Worm (Caenorhabditis elegans) whole organism, L1 larva: ENCODE data around the gene arl-3.
"Not testable (repeated sequence)": the region's sequence is repeated elsewhere in the genome, so short reads cannot be mapped to it uniquely, and the experiment has no call there.

Experiments used
- alr-1 ChIP-seq: fragments of 200-800 bp; sonication (Bioruptor generic); optimal IDR thresholded peaks from 2 replicates; lab custom pipeline; 2018; ENCODE audit warnings: borderline replicate concordance, mild to moderate bottlenecking, missing genetic modification characterization, missing compliant biosample characterization
- egl-27 ChIP-seq, 2 experiments: fragments of 150-350 bp in 1 of 2; sonication (generic microtip); optimal IDR thresholded peaks; 3 replicates each; lab custom pipeline; 2017 to 2018; ENCODE audit warnings: missing biosample characterization in 2 of 2, missing genetic modification characterization in 2 of 2, missing genetic modification reagents in 2 of 2
- elt-3 ChIP-seq, 6 experiments: fragments of 150-350 bp in 1 of 6; sonication (generic microtip); optimal IDR thresholded peaks; 2 replicates each; lab custom pipeline; 2017 to 2018; ENCODE audit warnings: missing biosample characterization in 6 of 6, missing genetic modification characterization in 6 of 6, inconsistent platforms in 1 of 6
- lin-39 ChIP-seq: fragments of 150-350 bp; optimal IDR thresholded peaks from 2 replicates; lab custom pipeline; 2014; ENCODE audit warnings: missing biosample characterization, missing genetic modification reagents, missing genetic modification characterization
- mdl-1 ChIP-seq, 2 experiments: fragments of 150-350 bp; optimal IDR thresholded peaks; 2 replicates each; lab custom pipeline; 2014 to 2017; ENCODE audit warnings: missing biosample characterization in 2 of 2, missing genetic modification characterization in 2 of 2, inconsistent platforms in 1 of 2
- nhr-76 ChIP-seq: sonication (generic microtip); optimal IDR thresholded peaks from 2 replicates; lab custom pipeline; 2017; ENCODE audit warnings: missing biosample characterization, missing genetic modification characterization
- nhr-77 ChIP-seq: fragments of 150-350 bp; optimal IDR thresholded peaks from 2 replicates; lab custom pipeline; 2014; ENCODE audit warnings: missing biosample characterization, missing genetic modification characterization
- snpc-4 ChIP-seq: fragments of 150-350 bp; optimal IDR thresholded peaks from 2 replicates; lab custom pipeline; 2014; ENCODE audit warnings: missing biosample characterization, missing genetic modification characterization
- sup-37 ChIP-seq: fragments of 200-800 bp; sonication (Bioruptor generic); optimal IDR thresholded peaks from 2 replicates; lab custom pipeline; 2018; ENCODE audit warnings: mild to moderate bottlenecking, missing genetic modification characterization, missing compliant biosample characterization
- unc-86 ChIP-seq: sonication (generic microtip); optimal IDR thresholded peaks from 2 replicates; lab custom pipeline; 2016; ENCODE audit warnings: missing genetic modification characterization, missing compliant biosample characterization
- unc-98 ChIP-seq: fragments of 200-800 bp; sonication (Bioruptor generic); IDR thresholded peaks from 2 replicates; pipeline ENCODE4 v1.3.6; 2022; ENCODE audit warnings: missing genetic modification characterization, missing compliant biosample characterization

ce11 chrII:14561549-14562115 lies 44.6 kb upstream of the arl-3 start, which contains the start of gene mog-4:
- TF ChIP-seq snpc-4 (tag; lab: Kevin White, UChicago) (peak; percentile 77), lin-39 (tag; lab: Kevin White, UChicago) (peak; percentile 38), mdl-1 (tag; optimal IDR thresholded peaks at IDR 0.05; lab: Kevin White, UChicago) (peak in 1 of 2 experiments; percentile 81), elt-3 (tag; optimal IDR thresholded peaks at IDR 0.05; lab: Kevin White, UChicago) (peak in 2 of 6 experiments; percentile 66 to 68), unc-98 (GFP tag; lab: Robert Waterston, UW) (peak; percentile 100), nhr-77 (tag; lab: Kevin White, UChicago) (peak; percentile 95), unc-86 (tag; lab: Kevin White, UChicago) (peak; percentile 97), sup-37 (GFP tag; lab: Kevin White, UChicago) (peak; percentile 83)
- not testable (repeated sequence) for TF ChIP-seq nhr-76 (tag; lab: Kevin White, UChicago); alr-1 (tag; lab: Kevin White, UChicago); egl-27 (tag; optimal IDR thresholded peaks at IDR 0.05; lab: Kevin White, UChicago)
